Fruit fly (Drosophila melanogaster): ENCODE results near the gene CG14551.

CG14551 gene

DNA sequence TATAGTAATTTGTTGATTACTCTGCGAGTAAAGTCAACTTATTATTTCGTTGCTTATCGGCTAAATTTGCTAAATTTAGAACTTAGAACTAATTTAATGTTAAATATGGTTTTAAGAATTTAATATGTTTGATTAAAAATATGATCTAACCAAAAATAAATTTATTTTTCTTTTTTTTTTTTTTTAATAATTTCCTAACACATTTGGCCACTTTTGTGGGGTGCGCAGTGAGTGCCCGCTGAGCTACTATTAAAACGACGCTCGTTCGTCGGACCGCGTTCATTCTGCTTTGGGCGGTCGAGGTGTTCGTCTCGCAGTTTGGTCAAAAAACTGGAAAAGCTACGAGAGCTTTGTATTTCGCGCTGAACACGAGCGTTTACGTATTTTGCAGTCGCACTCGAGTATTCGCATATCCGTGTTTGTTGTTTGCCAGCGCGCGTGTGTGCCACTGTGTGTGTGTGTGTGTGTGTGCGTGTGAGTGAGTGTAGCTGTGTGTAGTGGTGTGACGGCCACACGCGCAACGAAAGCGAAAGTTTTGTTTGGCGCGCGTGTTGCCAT is 43.9 kb upstream of the CG14551 start, which contains the start of gene Cipc (continued):
- TF ChIP-seq CG3281 (GFP tag; optimal IDR thresholded peaks at IDR 0.05) (peak; percentile 86), CG9932 (GFP tag; IDR thresholded peaks at IDR 0.05) (peak; percentile 78), CG10431 (GFP tag; optimal IDR thresholded peaks at IDR 0.05) (no peak), CG31388 (GFP tag; optimal IDR thresholded peaks at IDR 0.05) (no peak), CG7745 (tag; optimal IDR thresholded peaks at IDR 0.05) (no peak), CG17912 (GFP tag; optimal IDR thresholded peaks at IDR 0.05) (no peak), peb (GFP tag; IDR thresholded peaks at IDR 0.05) (no peak), tin (GFP tag; optimal IDR thresholded peaks at IDR 0.05) (peak; percentile 74), CHES-1-like (GFP tag; optimal IDR thresholded peaks at IDR 0.05) (no peak), NFAT (GFP tag; IDR thresholded peaks at IDR 0.05) (peak; percentile 61), Lim3 (GFP tag; IDR thresholded peaks at IDR 0.05) (no peak), D19B (GFP tag; optimal IDR thresholded peaks at IDR 0.05) (peak; percentile 63), CG10147 (GFP tag; optimal IDR thresholded peaks at IDR 0.05) (peak; percentile 65), fd3F (GFP tag; optimal IDR thresholded peaks at IDR 0.05) (peak; percentile 63), Oli (tag; optimal IDR thresholded peaks at IDR 0.05) (peak; percentile 78), hkb (optimal IDR thresholded peaks at IDR 0.05) (no peak), hkb (GFP tag; IDR thresholded peaks at IDR 0.05) (peak; percentile 78), CrebB (tag; optimal IDR thresholded peaks at IDR 0.05) (no peak), chn (GFP tag; optimal IDR thresholded peaks at IDR 0.05) (no peak), CG10462 (GFP tag; optimal IDR thresholded peaks at IDR 0.05) (no peak), crp (GFP tag; optimal IDR thresholded peaks at IDR 0.05) (no peak), CG18599 (GFP tag; optimal IDR thresholded peaks at IDR 0.05) (peak; percentile 92), CG5180 (GFP tag; optimal IDR thresholded peaks at IDR 0.05) (peak; percentile 37), Dek (tag; optimal IDR thresholded peaks at IDR 0.05) (peak; percentile 83), Hr39 (optimal IDR thresholded peaks at IDR 0.05) (no peak), ind (GFP tag; optimal IDR thresholded peaks at IDR 0.05) (peak; percentile 65), CG17568 (GFP tag; optimal IDR thresholded peaks at IDR 0.05) (peak; percentile 29), pum (GFP tag; optimal IDR thresholded peaks at IDR 0.05) (no peak), Dfd (GFP tag; optimal IDR thresholded peaks at IDR 0.05) (no peak), fru (optimal IDR thresholded peaks at IDR 0.05) (no peak), jumu (GFP tag; optimal IDR thresholded peaks at IDR 0.05) (no peak), CG12659 (GFP tag; optimal IDR thresholded peaks at IDR 0.05) (peak; percentile 80), slp2 (GFP tag; optimal IDR thresholded peaks at IDR 0.05) (no peak), CG18011 (GFP tag; optimal IDR thresholded peaks at IDR 0.05) (peak; percentile 5), CG14710 (tag; optimal IDR thresholded peaks at IDR 0.05) (peak; percentile 28), CG14014 (GFP tag; IDR thresholded peaks at IDR 0.05) (peak; percentile 75; the same call in 1 of the 2 replicates), cad (GFP tag; optimal IDR thresholded peaks at IDR 0.05) (no peak), her (GFP tag; optimal IDR thresholded peaks at IDR 0.05) (peak; percentile 4), CG12391 (tag; optimal IDR thresholded peaks at IDR 0.05) (peak; percentile 80), CG8089 (GFP tag; optimal IDR thresholded peaks at IDR 0.05) (no peak), pita (GFP tag; optimal IDR thresholded peaks at IDR 0.05) (no peak), Kr (GFP tag; optimal IDR thresholded peaks at IDR 0.05) (no peak), Hsf (GFP tag; optimal IDR thresholded peaks at IDR 0.05) (no peak), CG4404 (GFP tag; IDR thresholded peaks at IDR 0.05) (no peak), psq (GFP tag; optimal IDR thresholded peaks at IDR 0.05) (peak; percentile 6), cwo (GFP tag; optimal IDR thresholded peaks at IDR 0.05) (peak; percentile 95), CG13624 (GFP tag; optimal IDR thresholded peaks at IDR 0.05) (peak; percentile 56), ro (GFP tag; IDR thresholded peaks at IDR 0.05) (no peak), CG34422 (GFP tag; IDR thresholded peaks at IDR 0.05) (peak; percentile 39; the same call in 1 of the 3 replicates), fu2 (GFP tag; optimal IDR thresholded peaks at IDR 0.05) (no peak), CG8388 (GFP tag; optimal IDR thresholded peaks at IDR 0.05) (peak; percentile 61), CG9876 (GFP tag; optimal IDR thresholded peaks at IDR 0.05) (no peak)

Data from whole organism, embryonic.